Worm (Caenorhabditis elegans) whole organism, L3 larva: ENCODE measurements around the gene C06C3.3.

Experiments
- R02D3.7 ChIP-seq: fragments of 150-350 bp; optimal IDR thresholded peaks from 2 replicates; lab custom pipeline; 2014; ENCODE audit warnings: missing biosample characterization, missing genetic modification characterization
- aly-2 ChIP-seq: fragments of 150-350 bp; optimal IDR thresholded peaks from 2 replicates; lab custom pipeline; 2014; ENCODE audit warnings: missing biosample characterization, missing genetic modification characterization
- ama-1 ChIP-seq: fragments of 150-350 bp; optimal IDR thresholded peaks from 2 replicates; lab custom pipeline; 2018
- ceh-16 ChIP-seq: sonication (generic microtip); optimal IDR thresholded peaks from 2 replicates; lab custom pipeline; 2017; ENCODE audit warnings: missing biosample characterization, missing genetic modification characterization
- ceh-82 ChIP-seq: fragments of 150-350 bp; optimal IDR thresholded peaks from 2 replicates; lab custom pipeline; 2014; ENCODE audit warnings: missing biosample characterization, missing genetic modification characterization
- ceh-9 ChIP-seq: sonication (generic microtip); optimal IDR thresholded peaks from 2 replicates; lab custom pipeline; 2018; ENCODE audit warnings: missing biosample characterization, missing genetic modification characterization
- daf-12 ChIP-seq: fragments of 150-350 bp; optimal IDR thresholded peaks from 2 replicates; lab custom pipeline; 2014; ENCODE audit warnings: missing biosample characterization, missing genetic modification reagents, missing genetic modification characterization
- egl-27 ChIP-seq: sonication (generic microtip); optimal IDR thresholded peaks from 4 replicates; lab custom pipeline; 2017; ENCODE audit warnings: missing biosample characterization, missing genetic modification reagents, missing genetic modification characterization
- egl-5 ChIP-seq: fragments of 150-350 bp; optimal IDR thresholded peaks from 2 replicates; lab custom pipeline; 2017; ENCODE audit warnings: missing biosample characterization, missing genetic modification reagents, missing genetic modification characterization, inconsistent platforms
- elt-1 ChIP-seq: fragments of 150-350 bp; optimal IDR thresholded peaks from 2 replicates; lab custom pipeline; 2014; ENCODE audit warnings: missing biosample characterization, missing genetic modification characterization
- elt-2 ChIP-seq: sonication (generic microtip); optimal IDR thresholded peaks from 2 replicates; lab custom pipeline; 2016; ENCODE audit warnings: missing genetic modification reagents, mild to moderate bottlenecking, missing genetic modification characterization, missing compliant biosample characterization
- elt-3 ChIP-seq, 3 experiments: fragments of 150-350 bp in 1 of 3; sonication (generic microtip) in 2 of 3; optimal IDR thresholded peaks; 2 replicates in 2 of 3; 4 replicates in 1 of 3; lab custom pipeline; 2014 to 2017; ENCODE audit warnings: missing biosample characterization in 3 of 3, missing genetic modification characterization in 3 of 3
- eor-1 ChIP-seq, 2 experiments: fragments of 150-350 bp; optimal IDR thresholded peaks; 2 replicates each; lab custom pipeline; 2014 to 2018; ENCODE audit warnings: missing biosample characterization in 2 of 2, missing genetic modification characterization in 2 of 2
- fkh-10 ChIP-seq: sonication (generic microtip); optimal IDR thresholded peaks from 2 replicates; lab custom pipeline; 2017; ENCODE audit warnings: missing biosample characterization, missing genetic modification reagents, missing genetic modification characterization
- fos-1 ChIP-seq: fragments of 150-350 bp; optimal IDR thresholded peaks from 2 replicates; lab custom pipeline; 2014; ENCODE audit warnings: missing biosample characterization, missing genetic modification characterization
- hmg-11 ChIP-seq: sonication (generic microtip); optimal IDR thresholded peaks from 2 replicates; lab custom pipeline; 2016; ENCODE audit warnings: missing genetic modification characterization, missing compliant biosample characterization
- jun-1 ChIP-seq: fragments of 150-350 bp; optimal IDR thresholded peaks from 2 replicates; lab custom pipeline; 2014; ENCODE audit warnings: missing biosample characterization, missing genetic modification reagents, missing genetic modification characterization
- lin-15B ChIP-seq: fragments of 150-350 bp; optimal IDR thresholded peaks from 2 replicates; lab custom pipeline; 2014; ENCODE audit warnings: missing biosample characterization, missing genetic modification characterization
- lin-39 ChIP-seq: fragments of 150-350 bp; optimal IDR thresholded peaks from 2 replicates; lab custom pipeline; 2018; ENCODE audit warnings: missing biosample characterization, missing genetic modification reagents, missing genetic modification characterization
- lsy-12 ChIP-seq: sonication (generic microtip); optimal IDR thresholded peaks from 2 replicates; lab custom pipeline; 2016; ENCODE audit warnings: mild to moderate bottlenecking, missing genetic modification characterization, missing compliant biosample characterization
- mml-1 ChIP-seq: fragments of 150-350 bp; sonication (generic microtip); optimal IDR thresholded peaks from 3 replicates; lab custom pipeline; 2014; ENCODE audit warnings: missing biosample characterization, missing genetic modification characterization
- nhr-11 ChIP-seq: fragments of 150-350 bp; optimal IDR thresholded peaks from 2 replicates; lab custom pipeline; 2014; ENCODE audit warnings: missing biosample characterization, missing genetic modification characterization
- nhr-23 ChIP-seq: fragments of 150-350 bp; optimal IDR thresholded peaks from 2 replicates; lab custom pipeline; 2014; ENCODE audit warnings: missing biosample characterization, missing genetic modification reagents, missing genetic modification characterization
- nhr-237 ChIP-seq: fragments of 150-350 bp; optimal IDR thresholded peaks from 2 replicates; lab custom pipeline; 2014; ENCODE audit warnings: missing biosample characterization, missing genetic modification characterization
- nhr-25 ChIP-seq: sonication (generic microtip); optimal IDR thresholded peaks from 2 replicates; lab custom pipeline; 2017; ENCODE audit warnings: missing biosample characterization, missing genetic modification characterization
- nhr-28 ChIP-seq: fragments of 150-350 bp; optimal IDR thresholded peaks from 2 replicates; lab custom pipeline; 2014; ENCODE audit warnings: missing biosample characterization, missing genetic modification characterization
- nhr-43 ChIP-seq: sonication (generic microtip); optimal IDR thresholded peaks from 2 replicates; lab custom pipeline; 2016; ENCODE audit warnings: mild to moderate bottlenecking, missing genetic modification characterization, missing compliant biosample characterization; ENCODE audit not compliant: poor library complexity, severe bottlenecking
- nhr-76 ChIP-seq: fragments of 150-350 bp; sonication (generic microtip); optimal IDR thresholded peaks from 5 replicates; lab custom pipeline; 2014; ENCODE audit warnings: missing biosample characterization, missing genetic modification characterization
- nhr-77 ChIP-seq: fragments of 150-350 bp; optimal IDR thresholded peaks from 2 replicates; lab custom pipeline; 2014; ENCODE audit warnings: missing biosample characterization, missing genetic modification characterization
- pha-4 ChIP-seq: fragments of 150-350 bp; optimal IDR thresholded peaks from 2 replicates; lab custom pipeline; 2014; ENCODE audit warnings: missing biosample characterization, missing genetic modification reagents, missing genetic modification characterization
- pqm-1 ChIP-seq: fragments of 150-350 bp; optimal IDR thresholded peaks from 2 replicates; lab custom pipeline; 2017; ENCODE audit warnings: missing biosample characterization, missing genetic modification characterization, inconsistent platforms
- sea-2 ChIP-seq: fragments of 150-350 bp; sonication (generic microtip); optimal IDR thresholded peaks from 4 replicates; lab custom pipeline; 2014; ENCODE audit warnings: missing biosample characterization, missing genetic modification reagents, missing genetic modification characterization
- skn-1 ChIP-seq: fragments of 150-350 bp; optimal IDR thresholded peaks from 2 replicates; lab custom pipeline; 2014; ENCODE audit warnings: missing biosample characterization, missing genetic modification characterization
- snpc-4 ChIP-seq: fragments of 150-350 bp; optimal IDR thresholded peaks from 2 replicates; lab custom pipeline; 2014; ENCODE audit warnings: missing biosample characterization, missing genetic modification characterization
- tbx-2 ChIP-seq: sonication (generic microtip); optimal IDR thresholded peaks from 2 replicates; lab custom pipeline; 2016; ENCODE audit warnings: mild to moderate bottlenecking, missing genetic modification characterization, missing compliant biosample characterization
- unc-62 ChIP-seq: fragments of 150-350 bp; sonication (generic microtip); optimal IDR thresholded peaks from 4 replicates; lab custom pipeline; 2014; ENCODE audit warnings: missing biosample characterization, missing genetic modification reagents, missing genetic modification characterization
- zag-1 ChIP-seq: fragments of 150-350 bp; optimal IDR thresholded peaks from 2 replicates; lab custom pipeline; 2014; ENCODE audit warnings: missing biosample characterization, missing genetic modification characterization
- ztf-11 ChIP-seq: fragments of 150-350 bp; optimal IDR thresholded peaks from 2 replicates; lab custom pipeline; 2014; ENCODE audit warnings: missing biosample characterization, missing genetic modification characterization

Gene C06C3.3

DNA sequence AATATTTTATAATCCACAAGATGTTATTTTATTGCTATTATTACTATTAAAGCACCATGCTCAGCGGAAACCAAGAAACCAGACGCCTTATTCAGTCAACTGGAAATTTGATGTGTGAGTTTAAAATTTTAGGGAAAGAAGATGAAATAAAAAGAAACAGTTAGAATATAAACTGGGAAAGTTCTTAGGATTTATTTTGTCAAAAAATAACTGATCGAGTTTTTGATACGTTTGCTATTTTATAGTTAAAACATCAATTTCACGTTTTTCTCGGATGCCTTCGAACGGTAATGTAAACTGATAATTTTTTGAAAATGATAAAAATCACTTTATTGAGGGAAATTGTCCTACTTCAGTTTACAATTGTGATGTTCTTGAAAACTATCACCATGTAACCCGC, at the start of gene C06C3.3:
TSS of gene C06C3.3 (minus strand) at position 101 of the 400 bp plus-strand sequence.
- TF ChIP-seq ztf-11 (tag; lab: Kevin White, UChicago) (no peak), nhr-76 (tag; lab: Kevin White, UChicago) (no peak), elt-1 (tag; lab: Kevin White, UChicago) (no peak), fkh-10 (GFP tag; lab: Kevin White, UChicago) (no peak), nhr-77 (tag; lab: Kevin White, UChicago) (no peak), nhr-23 (tag; lab: Kevin White, UChicago) (no peak), nhr-25 (tag; lab: Kevin White, UChicago) (no peak), ceh-16 (tag; lab: Kevin White, UChicago) (no peak), ceh-82 (tag; lab: Kevin White, UChicago) (no peak), mml-1 (no peak), nhr-11 (no peak)
- TF ChIP-seq, all 47 proteins: peak for 0

DNA sequence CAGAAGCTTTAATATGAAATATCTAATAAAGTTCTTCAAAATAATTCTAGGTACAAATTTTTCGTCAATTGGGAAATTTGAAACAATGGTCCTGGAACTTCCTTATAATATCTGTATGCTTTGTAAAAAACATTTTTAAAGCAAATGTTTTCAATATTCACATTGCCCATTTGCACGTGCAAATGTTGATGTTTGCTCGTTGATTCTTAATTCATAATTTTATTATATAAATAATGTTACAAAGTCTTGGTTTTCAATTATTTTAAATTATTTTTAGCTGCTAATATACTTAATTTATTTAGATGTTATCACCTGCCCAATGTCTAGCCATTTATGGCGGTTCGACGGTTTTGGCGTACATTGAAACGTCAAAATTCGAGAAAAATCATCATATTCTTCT, 49.7 kb upstream of the C06C3.3 start, which contains the start of gene M176.11:
TSS of gene M176.11 (plus strand) at position 301 of the 400 bp plus-strand sequence.
- TF ChIP-seq R02D3.7 (tag; lab: Kevin White, UChicago) (no peak), lin-39 (no peak), unc-62 (no peak), elt-3 (tag; optimal IDR thresholded peaks at IDR 0.05; lab: Kevin White, UChicago) (no peak), nhr-25 (tag; lab: Kevin White, UChicago) (no peak), nhr-23 (tag; lab: Kevin White, UChicago) (no peak), nhr-11 (no peak), nhr-77 (tag; lab: Kevin White, UChicago) (no peak), aly-2 (tag; lab: Kevin White, UChicago) (no peak), sea-2 (GFP tag; lab: Kevin White, UChicago) (no peak), lsy-12 (tag; lab: Kevin White, UChicago) (no peak), ama-1 (lab: Kevin White, UChicago) (no peak), daf-12 (no peak), ztf-11 (tag; lab: Kevin White, UChicago) (no peak), eor-1 (tag; optimal IDR thresholded peaks at IDR 0.05; lab: Kevin White, UChicago) (no peak)
- TF ChIP-seq, all 47 proteins: peak for 0

DNA sequence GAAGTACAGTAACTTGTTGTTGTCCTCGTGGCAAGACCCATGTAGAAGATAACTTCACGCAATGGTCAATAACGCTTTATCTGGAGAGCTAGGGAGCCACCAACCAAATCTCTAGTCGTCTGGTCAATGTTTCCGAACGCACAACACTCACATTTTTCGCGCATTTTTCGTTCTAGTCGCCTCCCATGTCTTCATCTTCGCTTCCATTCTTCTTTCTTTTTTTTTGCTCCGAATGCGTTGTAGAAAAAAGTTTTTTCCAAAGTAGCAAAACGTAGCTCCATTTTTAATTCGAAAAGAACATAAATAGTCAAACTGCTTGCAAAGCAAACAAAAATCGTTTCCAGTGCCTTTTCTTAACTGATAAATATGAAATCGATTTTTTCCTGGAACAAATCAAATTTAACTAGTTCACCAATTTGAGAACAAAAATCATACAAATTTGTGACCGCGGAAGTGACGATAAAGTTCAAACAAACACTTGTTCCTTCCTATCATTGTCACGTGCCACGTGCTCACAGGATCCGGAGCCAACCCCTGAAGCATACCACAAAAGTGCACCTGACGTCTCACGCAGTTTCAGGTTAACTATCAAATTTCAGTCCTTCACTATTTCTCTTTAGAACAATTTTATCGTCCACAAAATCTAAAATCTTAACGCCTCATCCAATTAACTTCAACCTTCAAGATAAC, 46.7 kb upstream of the C06C3.3 start:
- TF ChIP-seq zag-1 (tag; lab: Kevin White, UChicago) = no peak
- no peak for TF ChIP-seq skn-1 (tag; lab: Kevin White, UChicago)
- peak; percentile 26 for TF ChIP-seq jun-1 (tag; lab: Kevin White, UChicago)
- TF ChIP-seq pha-4 (tag; lab: Kevin White, UChicago) = peak; percentile 13
- peak; percentile 39 for TF ChIP-seq elt-2 (tag; lab: Kevin White, UChicago)
- peak; percentile 55 for TF ChIP-seq pqm-1 (tag; lab: Kevin White, UChicago)
- TF ChIP-seq hmg-11 (tag; lab: Kevin White, UChicago) = no peak
- no peak for TF ChIP-seq ceh-9 (tag; lab: Kevin White, UChicago)

DNA sequence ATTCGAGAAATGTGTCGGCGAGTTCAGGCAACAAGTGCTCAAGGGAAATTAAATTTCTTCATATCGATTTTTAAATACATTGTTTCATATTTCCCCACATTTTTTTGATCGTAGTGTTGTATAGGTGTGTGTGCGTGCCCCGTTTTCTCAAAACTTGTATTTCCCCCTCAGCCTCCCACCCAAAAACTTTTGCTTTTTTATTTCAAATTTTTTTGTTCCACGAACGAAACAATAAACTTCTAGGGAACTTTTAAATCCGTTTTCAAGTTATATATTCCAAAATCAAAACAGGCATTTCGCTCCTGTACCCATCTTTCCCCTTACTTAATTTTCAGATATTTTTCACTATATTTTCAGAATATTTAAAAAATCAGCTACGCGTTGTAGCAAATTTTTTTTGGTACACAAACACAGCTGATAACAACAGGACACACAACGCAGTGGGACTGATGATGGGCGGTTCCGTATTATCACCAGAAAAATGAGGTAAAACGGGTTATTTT, 45.8 kb upstream of the C06C3.3 start, which contains the start of the genes M176.4 and M176.16:
TSS of gene M176.4 (plus strand) at position 301 of the 503 bp plus-strand sequence.
TSS of gene M176.16 (plus strand) at position 453 of the 503 bp plus-strand sequence.
- no peak for TF ChIP-seq egl-27 (tag; lab: Kevin White, UChicago)
- peak; percentile 38 for TF ChIP-seq elt-2 (tag; lab: Kevin White, UChicago)
- TF ChIP-seq, all 47 proteins: peak for 1

DNA sequence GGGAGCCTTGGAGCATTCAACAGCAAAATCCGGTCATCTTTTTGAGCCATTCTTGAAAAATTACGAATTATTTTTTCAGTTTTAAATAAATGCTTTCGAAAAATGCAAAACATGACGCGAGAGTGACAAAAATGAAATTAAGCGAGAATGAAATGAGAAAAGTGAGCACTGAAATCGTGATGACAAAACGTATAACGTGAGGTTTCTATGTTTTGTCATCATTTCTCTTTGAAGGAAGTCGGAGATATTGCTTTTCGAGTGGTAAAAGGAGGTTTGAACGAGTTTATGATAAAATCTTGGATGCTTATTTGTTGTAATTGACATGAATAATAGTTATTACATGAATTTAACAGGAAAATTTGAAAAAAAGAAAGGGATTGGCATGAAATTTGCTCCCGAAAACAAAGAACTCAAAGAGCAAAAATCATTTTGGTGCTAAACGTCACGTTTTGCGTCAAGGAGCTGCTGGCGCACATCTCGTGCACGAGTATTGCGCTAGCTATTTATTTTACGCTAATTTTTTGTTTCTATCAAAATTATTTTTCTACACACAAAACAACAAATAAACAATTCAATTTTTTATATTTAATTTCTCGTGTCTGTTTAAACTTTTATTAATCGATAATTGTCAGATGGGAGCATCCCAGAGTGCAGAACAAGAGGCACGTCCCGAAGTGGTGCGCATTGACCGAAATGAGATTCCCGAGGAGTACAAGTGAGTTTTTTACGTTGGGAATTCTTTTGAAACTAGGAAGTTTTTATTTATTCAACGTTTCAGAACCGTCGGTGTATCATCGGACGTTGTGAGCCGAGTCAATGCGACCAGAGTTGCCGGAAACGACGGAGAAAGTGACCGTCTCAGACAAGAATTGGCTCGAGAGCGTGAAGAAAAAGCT, 44.3 kb upstream of the C06C3.3 start, which contains the start of the genes gss-1 and chch-3:
TSS of gene gss-1 (minus strand) at position 51 of the 896 bp plus-strand sequence.
TSS of gene chch-3 (plus strand) at position 633 of the 896 bp plus-strand sequence.
- no peak for TF ChIP-seq unc-62
- peak; percentile 54 for TF ChIP-seq elt-2 (tag; lab: Kevin White, UChicago)
- TF ChIP-seq ceh-16 (tag; lab: Kevin White, UChicago) = no peak
- TF ChIP-seq fos-1 (tag; lab: Kevin White, UChicago) = no peak
- TF ChIP-seq snpc-4 (tag; lab: Kevin White, UChicago) = peak; percentile 64
- no peak for TF ChIP-seq nhr-28 (tag; lab: Kevin White, UChicago)
- no peak for TF ChIP-seq elt-1 (tag; lab: Kevin White, UChicago)
- TF ChIP-seq pqm-1 (tag; lab: Kevin White, UChicago) = peak; percentile 0
- no peak for TF ChIP-seq jun-1 (tag; lab: Kevin White, UChicago)
- TF ChIP-seq tbx-2 = no peak
- TF ChIP-seq egl-27 (tag; lab: Kevin White, UChicago) = no peak
- no peak for TF ChIP-seq nhr-77 (tag; lab: Kevin White, UChicago)
- TF ChIP-seq ama-1 (lab: Kevin White, UChicago) = no peak
- peak; percentile 40 for TF ChIP-seq nhr-43 (tag; lab: Kevin White, UChicago)
- TF ChIP-seq nhr-237 (tag; lab: Kevin White, UChicago) = no peak
- no peak for TF ChIP-seq ztf-11 (tag; lab: Kevin White, UChicago)
- no peak for TF ChIP-seq aly-2 (tag; lab: Kevin White, UChicago)
- TF ChIP-seq nhr-11 = no peak
- peak; percentile 55 for TF ChIP-seq lin-15B (tag; lab: Kevin White, UChicago)
- peak; percentile 75 for TF ChIP-seq pha-4 (tag; lab: Kevin White, UChicago)
- no peak for TF ChIP-seq egl-5 (tag; lab: Kevin White, UChicago)
- peak; percentile 55 for TF ChIP-seq lin-39
